Fruit fly (Drosophila melanogaster) whole organism, embryonic: ENCODE results near the gene Usp1.

Experiments
- CG31441 ChIP-seq: fragments of 200-800 bp; sonication (Bioruptor generic); IDR thresholded peaks from 2 replicates; pipeline ENCODE4 v1.3.6; 2022; ENCODE audit warnings: missing biosample characterization, missing genetic modification characterization
- CG7963 ChIP-seq: fragments of 200-800 bp; sonication (Bioruptor generic); IDR thresholded peaks from 3 replicates; pipeline ENCODE4 v1.3.6; 2022; ENCODE audit warnings: missing biosample characterization, missing genetic modification characterization; ENCODE audit not compliant: partially characterized antibody
- Sox102F ChIP-seq: fragments of 200-800 bp; sonication (Bioruptor generic); optimal IDR thresholded peaks from 2 replicates; lab custom pipeline; 2018; ENCODE audit warnings: missing biosample characterization, mild to moderate bottlenecking, missing genetic modification characterization, moderate library complexity
- chn ChIP-seq: fragments of 200-800 bp; sonication (Bioruptor generic); optimal IDR thresholded peaks from 2 replicates; lab custom pipeline; 2016; ENCODE audit warnings: missing biosample characterization, missing genetic modification characterization
- sens ChIP-seq: fragments of 200-800 bp; sonication (Bioruptor generic); peaks from one replicate; lab custom pipeline; 2016; ENCODE audit warnings: missing biosample characterization, missing genetic modification characterization

DNA sequence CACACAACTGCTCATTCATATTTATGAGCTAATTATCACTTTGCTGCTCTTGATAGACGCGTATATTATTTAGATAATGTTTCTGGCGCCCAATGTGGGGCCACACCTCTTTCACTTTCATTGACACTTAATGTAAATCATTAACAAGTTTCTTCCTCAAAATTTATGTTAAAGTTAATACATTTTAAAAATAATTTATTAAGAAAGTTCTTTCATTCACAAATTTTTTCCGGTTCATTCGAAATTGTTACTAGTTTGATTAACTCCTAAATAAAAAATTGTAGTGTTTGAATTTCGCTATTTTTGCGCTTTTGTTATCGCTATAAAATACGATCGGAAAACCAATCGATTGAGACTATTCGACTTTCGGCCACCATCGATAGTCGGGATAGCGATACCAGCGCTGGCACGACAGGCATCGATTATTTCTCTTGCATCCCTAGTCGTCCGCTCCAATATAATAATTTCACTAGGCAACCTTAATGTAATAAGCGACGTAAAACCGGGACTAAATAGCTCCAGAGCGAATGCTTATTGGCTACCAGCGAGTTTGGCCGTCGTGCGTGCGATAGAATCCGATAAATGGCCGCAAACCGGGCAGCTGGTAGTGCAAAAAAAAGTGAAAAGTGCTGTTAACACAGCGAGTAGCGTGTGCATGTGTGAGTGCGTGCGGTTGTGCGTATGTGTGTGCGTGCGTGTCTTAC lies at the start of gene Usp1:
- peak; percentile 97 for TF ChIP-seq CG7963 (GFP tag; lab: Robert Waterston, UW)
- TF ChIP-seq chn (GFP tag; lab: Kevin White, UChicago), result no peak
- TF ChIP-seq Sox102F (GFP tag; lab: Kevin White, UChicago), result no peak
- peak; percentile 77 for TF ChIP-seq sens
- TF ChIP-seq CG31441 (GFP tag; lab: Robert Waterston, UW), result no peak
